Worm (Caenorhabditis elegans) whole organism, L4 larva: ENCODE data around the gene sor-1.

ENCODE experiments used
- F10B5.3 ChIP-seq: sonication (generic microtip); optimal IDR thresholded peaks from 2 replicates; lab custom pipeline; 2016; ENCODE audit warnings: mild to moderate bottlenecking, missing genetic modification characterization, missing compliant biosample characterization
- F44E2.7 ChIP-seq: fragments of 200-800 bp; sonication (Bioruptor generic); IDR thresholded peaks from 2 replicates; pipeline ENCODE4 v2.1.2; 2022; ENCODE audit warnings: missing genetic modification characterization, missing compliant biosample characterization
- T20F7.1 ChIP-seq: fragments of 200-800 bp; sonication (Bioruptor generic); optimal IDR thresholded peaks from 2 replicates; lab custom pipeline; 2018; ENCODE audit warnings: mild to moderate bottlenecking, missing genetic modification characterization, missing compliant biosample characterization
- Y75B8A.6 ChIP-seq: fragments of 200-800 bp; sonication (Bioruptor generic); IDR thresholded peaks from 2 replicates; pipeline ENCODE4 v1.3.6; 2022; ENCODE audit warnings: missing genetic modification reagents, missing genetic modification characterization, missing compliant biosample characterization
- ZK546.5 ChIP-seq, 2 experiments: sonication (generic microtip); optimal IDR thresholded peaks; 2 replicates each; lab custom pipeline; 2017; ENCODE audit warnings: missing biosample characterization in 2 of 2, missing genetic modification characterization in 2 of 2
- ceh-28 ChIP-seq: fragments of 150-350 bp; optimal IDR thresholded peaks from 2 replicates; lab custom pipeline; 2014; ENCODE audit warnings: missing biosample characterization, missing genetic modification reagents, missing genetic modification characterization
- ces-1 ChIP-seq: fragments of 150-350 bp; sonication (generic microtip); optimal IDR thresholded peaks from 4 replicates; lab custom pipeline; 2014; ENCODE audit warnings: missing biosample characterization, missing genetic modification reagents, missing genetic modification characterization
- daf-16 ChIP-seq, 3 experiments: sonication (generic microtip); optimal IDR thresholded peaks; 2 replicates each; lab custom pipeline; 2016 to 2017; ENCODE audit warnings: missing genetic modification characterization in 3 of 3, missing genetic modification reagents in 3 of 3, mild to moderate bottlenecking in 2 of 3, missing compliant biosample characterization in 2 of 3, missing biosample characterization in 1 of 3, moderate library complexity in 1 of 3
- daf-19 ChIP-seq: fragments of 200-800 bp; sonication (Bioruptor generic); conservative IDR thresholded peaks from 2 replicates; pipeline ENCODE4 v1.3.6; 2022; ENCODE audit warnings: missing genetic modification characterization, missing compliant biosample characterization
- dmd-6 ChIP-seq: fragments of 200-800 bp; sonication (Bioruptor generic); IDR thresholded peaks from 2 replicates; pipeline ENCODE4 v1.3.6; 2022; ENCODE audit warnings: missing genetic modification reagents, missing genetic modification characterization, missing compliant biosample characterization
- dmd-8 ChIP-seq: fragments of 200-800 bp; sonication (Bioruptor generic); IDR thresholded peaks from 2 replicates; pipeline ENCODE4 v1.3.6; 2022; ENCODE audit warnings: missing genetic modification characterization, missing compliant biosample characterization
- dpl-1 ChIP-seq: fragments of 150-350 bp; optimal IDR thresholded peaks from 2 replicates; lab custom pipeline; 2014; ENCODE audit warnings: missing biosample characterization, missing genetic modification reagents, missing genetic modification characterization
- dve-1 ChIP-seq: sonication (generic microtip); optimal IDR thresholded peaks from 2 replicates; lab custom pipeline; 2017; ENCODE audit warnings: antibody characterized with exemption, mild to moderate bottlenecking, missing genetic modification characterization, missing compliant biosample characterization; ENCODE audit not compliant: insufficient read depth
- egl-43 ChIP-seq: fragments of 200-800 bp; sonication (Bioruptor generic); IDR thresholded peaks from 2 replicates; pipeline ENCODE4 v1.3.6; 2022; ENCODE audit warnings: missing genetic modification reagents, missing genetic modification characterization, missing compliant biosample characterization
- fos-1 ChIP-seq: fragments of 150-350 bp; optimal IDR thresholded peaks from 2 replicates; lab custom pipeline; 2014; ENCODE audit warnings: missing biosample characterization, missing genetic modification characterization
- hlh-11 ChIP-seq: fragments of 200-800 bp; sonication (Bioruptor generic); optimal IDR thresholded peaks from 2 replicates; lab custom pipeline; 2018; ENCODE audit warnings: mild to moderate bottlenecking, missing genetic modification characterization, missing compliant biosample characterization
- hlh-30 ChIP-seq: sonication (generic microtip); optimal IDR thresholded peaks from 2 replicates; lab custom pipeline; 2017; ENCODE audit warnings: antibody characterized with exemption, mild to moderate bottlenecking, missing genetic modification characterization, missing compliant biosample characterization; ENCODE audit not compliant: insufficient read depth
- hmg-1.1 ChIP-seq: fragments of 200-800 bp; sonication (Bioruptor generic); IDR thresholded peaks from 2 replicates; pipeline ENCODE4 v1.3.6; 2022; ENCODE audit warnings: missing genetic modification reagents, missing genetic modification characterization, missing compliant biosample characterization
- lin-13 ChIP-seq: fragments of 150-350 bp; optimal IDR thresholded peaks from 2 replicates; lab custom pipeline; 2014; ENCODE audit warnings: missing biosample characterization, missing genetic modification reagents, missing genetic modification characterization
- lir-3 ChIP-seq: sonication (generic microtip); optimal IDR thresholded peaks from 2 replicates; lab custom pipeline; 2016; ENCODE audit warnings: mild to moderate bottlenecking, missing genetic modification characterization, missing compliant biosample characterization
- lsy-2 ChIP-seq, 2 experiments: fragments of 150-350 bp in 1 of 2; sonication (generic microtip) in 1 of 2; optimal IDR thresholded peaks; 2 replicates each; lab custom pipeline; 2014 to 2017; ENCODE audit warnings: missing biosample characterization in 2 of 2, missing genetic modification characterization in 2 of 2
- madf-5 ChIP-seq, 2 experiments: fragments of 200-800 bp; sonication (Bioruptor generic); IDR thresholded peaks; 2 replicates each; pipeline ENCODE4 v1.3.6; 2022; ENCODE audit warnings: missing compliant biosample characterization in 2 of 2, missing genetic modification characterization in 2 of 2
- madf-9 ChIP-seq: fragments of 200-800 bp; sonication (Bioruptor generic); conservative IDR thresholded peaks from 2 replicates; pipeline ENCODE4 v1.3.6; 2022; ENCODE audit warnings: missing genetic modification reagents, missing genetic modification characterization, missing compliant biosample characterization
- mdl-1 ChIP-seq, 2 experiments: fragments of 150-350 bp in 1 of 2; sonication (generic microtip) in 1 of 2; optimal IDR thresholded peaks; 2 replicates each; lab custom pipeline; 2014 to 2017; ENCODE audit warnings: missing biosample characterization in 2 of 2, missing genetic modification characterization in 2 of 2
- mes-2 ChIP-seq: sonication (generic microtip); optimal IDR thresholded peaks from 2 replicates; lab custom pipeline; 2016; ENCODE audit warnings: missing genotype, mild to moderate bottlenecking, missing genetic modification characterization, missing compliant biosample characterization; ENCODE audit not compliant: poor library complexity, severe bottlenecking
- mxl-2 ChIP-seq: fragments of 200-800 bp; sonication (Bioruptor generic); conservative IDR thresholded peaks from 2 replicates; pipeline ENCODE4 v1.3.6; 2022; ENCODE audit warnings: missing genetic modification reagents, missing genetic modification characterization, missing compliant biosample characterization
- mxl-3 ChIP-seq: fragments of 200-800 bp; sonication (Bioruptor generic); optimal IDR thresholded peaks from 2 replicates; lab custom pipeline; 2018; ENCODE audit warnings: mild to moderate bottlenecking, missing genetic modification characterization, missing compliant biosample characterization
- nhr-10 ChIP-seq: fragments of 150-350 bp; optimal IDR thresholded peaks from 2 replicates; lab custom pipeline; 2014; ENCODE audit warnings: missing biosample characterization, missing genetic modification characterization
- nhr-11 ChIP-seq: fragments of 150-350 bp; optimal IDR thresholded peaks from 2 replicates; lab custom pipeline; 2014; ENCODE audit warnings: missing biosample characterization, missing genetic modification characterization
- nhr-111 ChIP-seq: fragments of 200-800 bp; sonication (Bioruptor generic); optimal IDR thresholded peaks from 2 replicates; lab custom pipeline; 2018; ENCODE audit warnings: mild to moderate bottlenecking, missing genetic modification characterization, missing compliant biosample characterization
- nhr-28 ChIP-seq: fragments of 150-350 bp; optimal IDR thresholded peaks from 2 replicates; lab custom pipeline; 2014; ENCODE audit warnings: missing biosample characterization, missing genetic modification characterization
- nhr-42 ChIP-seq: fragments of 200-800 bp; sonication (Bioruptor generic); IDR thresholded peaks from 2 replicates; pipeline ENCODE4 v1.3.6; 2022; ENCODE audit warnings: missing genetic modification characterization, missing compliant biosample characterization
- nhr-48 ChIP-seq: sonication (generic microtip); optimal IDR thresholded peaks from 2 replicates; lab custom pipeline; 2016; ENCODE audit warnings: mild to moderate bottlenecking, missing genetic modification characterization, missing compliant biosample characterization
- nhr-6 ChIP-seq: fragments of 150-350 bp; optimal IDR thresholded peaks from 2 replicates; lab custom pipeline; 2014; ENCODE audit warnings: missing biosample characterization, missing genetic modification characterization
- pha-4 ChIP-seq, 2 experiments: fragments of 150-350 bp in 1 of 2; fragments of 200-800 bp in 1 of 2; sonication (Bioruptor generic) in 1 of 2; IDR thresholded peaks in 1 of 2; optimal IDR thresholded peaks in 1 of 2; 2 replicates each; pipeline versions ENCODE4 v1.3.6 to Lab custom; 2014 to 2022; ENCODE audit warnings: missing genetic modification characterization in 2 of 2, missing genetic modification reagents in 2 of 2, missing biosample characterization in 1 of 2, missing compliant biosample characterization in 1 of 2
- pqm-1 ChIP-seq: sonication (generic microtip); optimal IDR thresholded peaks from 2 replicates; lab custom pipeline; 2017; ENCODE audit warnings: missing biosample characterization, missing genetic modification characterization
- rbr-2 ChIP-seq: sonication (generic microtip); optimal IDR thresholded peaks from 2 replicates; lab custom pipeline; 2016; ENCODE audit warnings: missing genotype, missing genetic modification characterization, missing compliant biosample characterization
- set-16 ChIP-seq: fragments of 200-800 bp; sonication (Bioruptor generic); IDR thresholded peaks from 2 replicates; pipeline ENCODE4 v1.3.6; 2022; ENCODE audit warnings: missing genetic modification reagents, missing genetic modification characterization, missing compliant biosample characterization
- skn-1 ChIP-seq: fragments of 150-350 bp; optimal IDR thresholded peaks from 2 replicates; lab custom pipeline; 2014; ENCODE audit warnings: missing biosample characterization, missing genetic modification characterization
- spr-1 ChIP-seq: sonication (generic microtip); optimal IDR thresholded peaks from 2 replicates; lab custom pipeline; 2016; ENCODE audit warnings: mild to moderate bottlenecking, missing genetic modification characterization, missing compliant biosample characterization
- tag-97 ChIP-seq: fragments of 200-800 bp; sonication (Bioruptor generic); IDR thresholded peaks from 2 replicates; pipeline ENCODE4 v1.3.6; 2022; ENCODE audit warnings: missing genetic modification characterization, missing compliant biosample characterization
- unc-62 ChIP-seq, 3 experiments: fragments of 150-350 bp in 1 of 3; sonication (generic microtip); optimal IDR thresholded peaks in 2 of 3; peaks in 1 of 3; 1 replicate in 1 of 3; 2 replicates in 2 of 3; lab custom pipeline; 2014 to 2017; ENCODE audit warnings: missing biosample characterization in 3 of 3, missing genetic modification characterization in 3 of 3, missing genetic modification reagents in 3 of 3, missing genotype in 1 of 3
- zfp-2 ChIP-seq: sonication (generic microtip); optimal IDR thresholded peaks from 2 replicates; lab custom pipeline; 2016; ENCODE audit warnings: mild to moderate bottlenecking, missing genetic modification characterization, missing compliant biosample characterization
- zfp-3 ChIP-seq: fragments of 200-800 bp; sonication (Bioruptor generic); conservative IDR thresholded peaks from 2 replicates; pipeline ENCODE4 v1.3.6; 2022; ENCODE audit warnings: missing genetic modification reagents, missing genetic modification characterization, missing compliant biosample characterization
- zip-11 ChIP-seq: fragments of 200-800 bp; sonication (Bioruptor generic); IDR thresholded peaks from 2 replicates; pipeline ENCODE4 v1.3.6; 2022; ENCODE audit warnings: missing genetic modification characterization, missing compliant biosample characterization
- zip-2 ChIP-seq: fragments of 150-350 bp; optimal IDR thresholded peaks from 2 replicates; lab custom pipeline; 2014; ENCODE audit warnings: missing biosample characterization, missing genetic modification characterization
- ztf-7 ChIP-seq: fragments of 150-350 bp; optimal IDR thresholded peaks from 2 replicates; lab custom pipeline; 2014; ENCODE audit warnings: missing biosample characterization, missing genetic modification characterization

sor-1 gene

ce11 chrIII:8417192-8417967 is 588 bp upstream of the sor-1 start (continued):
- no peak for TF ChIP-seq Y75B8A.6
- TF ChIP-seq mes-2 (tag; lab: Kevin White, UChicago): peak; percentile 43
- TF ChIP-seq F44E2.7 (GFP tag; lab: Robert Waterston, UW): no peak
- TF ChIP-seq egl-43: peak; percentile 61; the same call in 1 of the 2 replicates
- TF ChIP-seq ceh-28: peak; percentile 86
- no peak for TF ChIP-seq tag-97 (GFP tag; lab: Robert Waterston, UW)
- TF ChIP-seq dmd-8 (GFP tag; lab: Robert Waterston, UW): no peak
- peak; percentile 97 for TF ChIP-seq rbr-2
- no peak for TF ChIP-seq nhr-111 (GFP tag; lab: Kevin White, UChicago)
- peak; percentile 62 to 81 for TF ChIP-seq mdl-1 (tag; optimal IDR thresholded peaks at IDR 0.05; lab: Kevin White, UChicago)
- peak; percentile 97 to 98 for TF ChIP-seq lsy-2 (tag; optimal IDR thresholded peaks at IDR 0.05; lab: Kevin White, UChicago)
- TF ChIP-seq nhr-6 (tag; lab: Kevin White, UChicago): peak; percentile 71
- TF ChIP-seq F10B5.3 (tag; lab: Kevin White, UChicago): peak; percentile 93
- TF ChIP-seq nhr-42 (GFP tag; lab: Robert Waterston, UW): peak; percentile 39; the same call in 1 of the 2 replicates
- TF ChIP-seq lin-13 (GFP tag; lab: Kevin White, UChicago): peak; percentile 67
- TF ChIP-seq madf-9 (GFP tag; lab: Robert Waterston, UW): peak; percentile 71
- TF ChIP-seq madf-5 (GFP tag; IDR thresholded peaks at IDR 0.05; lab: Robert Waterston, UW): no peak
- peak; percentile 79 for TF ChIP-seq dmd-6 (GFP tag; lab: Robert Waterston, UW)
- TF ChIP-seq spr-1 (tag; lab: Kevin White, UChicago): peak; percentile 83
- peak; percentile 87 for TF ChIP-seq nhr-48 (tag; lab: Kevin White, UChicago)
- no peak for TF ChIP-seq nhr-10 (tag; lab: Kevin White, UChicago)
- peak; percentile 26 for TF ChIP-seq ces-1 (GFP tag; lab: Kevin White, UChicago)
- peak; percentile 34 for TF ChIP-seq ztf-7 (tag; lab: Kevin White, UChicago)
- peak; percentile 20 for TF ChIP-seq zip-2 (tag; lab: Kevin White, UChicago)
- peak; percentile 53 for TF ChIP-seq pqm-1
- 0 out of 2 replicates have a peak, but pooled peaks have one; percentile 59 for TF ChIP-seq daf-19 (GFP tag; lab: Robert Waterston, UW)
- peak; percentile 34 for TF ChIP-seq lir-3 (tag; lab: Kevin White, UChicago)
- peak; percentile 86 to 90 for TF ChIP-seq daf-16 (GFP tag; optimal IDR thresholded peaks at IDR 0.05; lab: Kevin White, UChicago)
- peak; percentile 92 for TF ChIP-seq daf-16 (tag; optimal IDR thresholded peaks at IDR 0.05; lab: Kevin White, UChicago)
- TF ChIP-seq nhr-11 (tag; lab: Kevin White, UChicago): peak; percentile 95
- peak; percentile 74 for TF ChIP-seq pha-4 (GFP tag; IDR thresholded peaks at IDR 0.05; lab: Robert Waterston, UW)
- TF ChIP-seq pha-4 (tag; optimal IDR thresholded peaks at IDR 0.05; lab: Kevin White, UChicago): peak; percentile 76
- peak in 1 of 2 experiments; percentile 57 for TF ChIP-seq ZK546.5 (tag; optimal IDR thresholded peaks at IDR 0.05; lab: Kevin White, UChicago)
- TF ChIP-seq dve-1 (tag; lab: Kevin White, UChicago): peak; percentile 95
- TF ChIP-seq skn-1 (tag; lab: Kevin White, UChicago): no peak
- peak; percentile 43 for TF ChIP-seq dpl-1 (GFP tag; lab: Kevin White, UChicago)
- TF ChIP-seq hlh-11: peak; percentile 94
- TF ChIP-seq mxl-3: peak; percentile 70
- TF ChIP-seq zip-11 (GFP tag; lab: Robert Waterston, UW): no peak
- 0 out of 2 replicates have a peak, but pooled peaks have one; percentile 53 for TF ChIP-seq mxl-2 (GFP tag; lab: Robert Waterston, UW)
- peak; percentile 83 for TF ChIP-seq hlh-30 (tag; lab: Kevin White, UChicago)
- no peak for TF ChIP-seq zfp-3 (GFP tag; lab: Robert Waterston, UW)
- TF ChIP-seq hmg-1.1: peak; percentile 94
- TF ChIP-seq T20F7.1: peak; percentile 88
- peak; percentile 69 for TF ChIP-seq nhr-28 (tag; lab: Kevin White, UChicago)
- TF ChIP-seq set-16 (GFP tag; lab: Robert Waterston, UW): peak; percentile 54
- peak; percentile 71 to 100 for TF ChIP-seq unc-62 (GFP tag; optimal IDR thresholded peaks at IDR 0.05 in 1 of 2; lab: Kevin White, UChicago)
- peak; percentile 83 for TF ChIP-seq unc-62 (tag; optimal IDR thresholded peaks at IDR 0.05; lab: Kevin White, UChicago)
- TF ChIP-seq fos-1 (tag; lab: Kevin White, UChicago): no peak
- TF ChIP-seq zfp-2 (tag; lab: Kevin White, UChicago): peak; percentile 50
